Worm (Caenorhabditis elegans) whole organism, late embryonic: Measurements from ENCODE around the gene abhd-14.
A peak's percentile ranks its signal among the peaks of the same experiment; 100 is the strongest.

ENCODE experiments used
- F13H6.1 ChIP-seq: sonication (generic microtip); optimal IDR thresholded peaks from 2 replicates; lab custom pipeline; 2016; ENCODE audit warnings: missing genetic modification characterization, missing compliant biosample characterization
- K09A11.1 ChIP-seq: sonication (generic microtip); optimal IDR thresholded peaks from 2 replicates; lab custom pipeline; 2017; ENCODE audit warnings: antibody characterized with exemption, mild to moderate bottlenecking, missing genetic modification characterization, missing compliant biosample characterization; ENCODE audit not compliant: insufficient read depth
- T23F11.4 ChIP-seq: fragments of 200-800 bp; sonication (Bioruptor generic); optimal IDR thresholded peaks from 2 replicates; lab custom pipeline; 2018; ENCODE audit warnings: mild to moderate bottlenecking, missing genetic modification characterization, missing compliant biosample characterization
- Y22D7AL.16 ChIP-seq: sonication (generic microtip); optimal IDR thresholded peaks from 2 replicates; lab custom pipeline; 2016; ENCODE audit warnings: missing genetic modification characterization, missing compliant biosample characterization
- ahr-1 ChIP-seq: sonication (generic microtip); optimal IDR thresholded peaks from 2 replicates; lab custom pipeline; 2016; ENCODE audit warnings: missing genetic modification characterization, missing compliant biosample characterization
- ama-1 ChIP-seq: fragments of 150-350 bp; optimal IDR thresholded peaks from 2 replicates; lab custom pipeline; 2014
- ceh-18 ChIP-seq: sonication (generic microtip); optimal IDR thresholded peaks from 2 replicates; lab custom pipeline; 2016; ENCODE audit warnings: missing genetic modification characterization, missing compliant biosample characterization
- ceh-2 ChIP-seq: sonication (generic microtip); optimal IDR thresholded peaks from 2 replicates; lab custom pipeline; 2016; ENCODE audit warnings: missing genotype, missing genetic modification characterization, missing compliant biosample characterization
- ceh-22 ChIP-seq: sonication (generic microtip); optimal IDR thresholded peaks from 2 replicates; lab custom pipeline; 2017; ENCODE audit warnings: missing biosample characterization, missing genetic modification characterization
- ceh-24 ChIP-seq: sonication (generic microtip); optimal IDR thresholded peaks from 2 replicates; lab custom pipeline; 2016; ENCODE audit warnings: mild to moderate bottlenecking, missing genetic modification characterization, missing compliant biosample characterization
- ceh-31 ChIP-seq: sonication (generic microtip); optimal IDR thresholded peaks from 2 replicates; lab custom pipeline; 2016; ENCODE audit warnings: missing genetic modification characterization, missing compliant biosample characterization
- ceh-34 ChIP-seq: sonication (generic microtip); optimal IDR thresholded peaks from 2 replicates; lab custom pipeline; 2016; ENCODE audit warnings: mild to moderate bottlenecking, missing genetic modification characterization, missing compliant biosample characterization
- ceh-45 ChIP-seq: fragments of 200-800 bp; sonication (Bioruptor generic); IDR thresholded peaks from 2 replicates; pipeline ENCODE4 v1.3.6; 2022; ENCODE audit warnings: missing genetic modification reagents, missing genetic modification characterization, missing compliant biosample characterization
- ceh-6 ChIP-seq: fragments of 200-800 bp; sonication (Bioruptor generic); optimal IDR thresholded peaks from 2 replicates; lab custom pipeline; 2018; ENCODE audit warnings: mild to moderate bottlenecking, missing genetic modification characterization, missing compliant biosample characterization
- elt-2 ChIP-seq: sonication (generic microtip); optimal IDR thresholded peaks from 2 replicates; lab custom pipeline; 2016; ENCODE audit warnings: missing genetic modification reagents, missing genetic modification characterization, missing compliant biosample characterization
- fkh-10 ChIP-seq: fragments of 150-350 bp; optimal IDR thresholded peaks from 2 replicates; lab custom pipeline; 2014; ENCODE audit warnings: missing biosample characterization, missing genetic modification reagents, missing genetic modification characterization
- fkh-6 ChIP-seq: sonication (generic microtip); optimal IDR thresholded peaks from 2 replicates; lab custom pipeline; 2016; ENCODE audit warnings: missing genetic modification characterization, missing compliant biosample characterization
- gmeb-2 ChIP-seq: sonication (generic microtip); optimal IDR thresholded peaks from 2 replicates; lab custom pipeline; 2016; ENCODE audit warnings: missing genetic modification characterization, inconsistent platforms, missing compliant biosample characterization
- hlh-13 ChIP-seq: fragments of 200-800 bp; sonication (Bioruptor generic); optimal IDR thresholded peaks from 2 replicates; lab custom pipeline; 2018; ENCODE audit warnings: mild to moderate bottlenecking, missing genetic modification characterization, missing compliant biosample characterization
- hlh-15 ChIP-seq: sonication (generic microtip); optimal IDR thresholded peaks from 2 replicates; lab custom pipeline; 2016; ENCODE audit warnings: missing genetic modification characterization, missing compliant biosample characterization
- hlh-6 ChIP-seq: sonication (generic microtip); optimal IDR thresholded peaks from 2 replicates; lab custom pipeline; 2016; ENCODE audit warnings: missing genotype, missing genetic modification characterization, missing compliant biosample characterization
- lin-11 ChIP-seq: fragments of 200-800 bp; sonication (Bioruptor generic); optimal IDR thresholded peaks from 2 replicates; lab custom pipeline; 2018; ENCODE audit warnings: mild to moderate bottlenecking, missing genetic modification characterization, missing compliant biosample characterization
- madf-2 ChIP-seq: sonication (generic microtip); optimal IDR thresholded peaks from 2 replicates; lab custom pipeline; 2017; ENCODE audit warnings: missing genetic modification characterization, missing compliant biosample characterization
- mec-3 ChIP-seq: sonication (generic microtip); optimal IDR thresholded peaks from 2 replicates; lab custom pipeline; 2016; ENCODE audit warnings: borderline replicate concordance, missing genetic modification characterization, missing compliant biosample characterization
- nfya-1 ChIP-seq: sonication (generic microtip); optimal IDR thresholded peaks from 2 replicates; lab custom pipeline; 2017; ENCODE audit warnings: missing genetic modification characterization, mild to moderate bottlenecking, missing compliant biosample characterization, antibody characterized with exemption, moderate library complexity
- nhr-11 ChIP-seq: fragments of 150-350 bp; optimal IDR thresholded peaks from 2 replicates; lab custom pipeline; 2014; ENCODE audit warnings: missing biosample characterization, missing genetic modification characterization
- nhr-232 ChIP-seq: sonication (generic microtip); optimal IDR thresholded peaks from 2 replicates; lab custom pipeline; 2016; ENCODE audit warnings: missing genetic modification characterization, missing compliant biosample characterization
- npax-4 ChIP-seq: sonication (generic microtip); optimal IDR thresholded peaks from 2 replicates; lab custom pipeline; 2016; ENCODE audit warnings: missing genetic modification characterization, missing compliant biosample characterization
- odd-2 ChIP-seq: sonication (generic microtip); optimal IDR thresholded peaks from 2 replicates; lab custom pipeline; 2017; ENCODE audit warnings: antibody characterized with exemption, mild to moderate bottlenecking, missing genetic modification characterization, missing compliant biosample characterization
- pag-3 ChIP-seq: sonication (generic microtip); optimal IDR thresholded peaks from 2 replicates; lab custom pipeline; 2016; ENCODE audit warnings: missing compliant biosample characterization, missing genetic modification characterization, borderline replicate concordance
- pat-9 ChIP-seq: fragments of 200-800 bp; sonication (Bioruptor generic); optimal IDR thresholded peaks from 2 replicates; lab custom pipeline; 2018; ENCODE audit warnings: mild to moderate bottlenecking, missing genetic modification characterization, moderate library complexity, missing compliant biosample characterization
- pax-1 ChIP-seq: fragments of 150-350 bp; optimal IDR thresholded peaks from 2 replicates; lab custom pipeline; 2014; ENCODE audit warnings: missing biosample characterization, missing genetic modification characterization
- pha-4 ChIP-seq: fragments of 150-350 bp; optimal IDR thresholded peaks from 2 replicates; lab custom pipeline; 2018; ENCODE audit warnings: missing biosample characterization, missing genetic modification reagents, missing genetic modification characterization
- ref-2 ChIP-seq: sonication (generic microtip); optimal IDR thresholded peaks from 2 replicates; lab custom pipeline; 2016; ENCODE audit warnings: missing genetic modification characterization, missing compliant biosample characterization
- sdc-2 ChIP-seq: sonication (generic microtip); optimal IDR thresholded peaks from 2 replicates; lab custom pipeline; 2016; ENCODE audit warnings: missing genotype, missing genetic modification characterization, missing compliant biosample characterization
- sox-2 ChIP-seq: fragments of 200-800 bp; sonication (Bioruptor generic); IDR thresholded peaks from 2 replicates; pipeline ENCODE4 v1.3.6; 2022; ENCODE audit warnings: missing genetic modification reagents, missing genetic modification characterization, missing compliant biosample characterization
- sox-4 ChIP-seq: sonication (generic microtip); optimal IDR thresholded peaks from 2 replicates; lab custom pipeline; 2017; ENCODE audit warnings: mild to moderate bottlenecking, missing genetic modification characterization, inconsistent platforms, missing compliant biosample characterization
- tbx-7 ChIP-seq: sonication (generic microtip); optimal IDR thresholded peaks from 2 replicates; lab custom pipeline; 2016; ENCODE audit warnings: missing genotype, missing genetic modification characterization, missing compliant biosample characterization
- unc-3 ChIP-seq, 2 experiments: fragments of 200-800 bp in 1 of 2; sonication (Bioruptor generic) in 1 of 2; sonication (generic microtip) in 1 of 2; conservative IDR thresholded peaks in 1 of 2; optimal IDR thresholded peaks in 1 of 2; 2 replicates each; pipeline versions ENCODE4 v1.3.6 to Lab custom; 2016 to 2022; ENCODE audit warnings: missing compliant biosample characterization in 2 of 2, missing genetic modification characterization in 2 of 2, missing genetic modification reagents in 1 of 2
- unc-55 ChIP-seq: sonication (generic microtip); optimal IDR thresholded peaks from 2 replicates; lab custom pipeline; 2017; ENCODE audit warnings: missing biosample characterization, missing genetic modification reagents, missing genetic modification characterization
- unc-86 ChIP-seq: sonication (generic microtip); optimal IDR thresholded peaks from 2 replicates; lab custom pipeline; 2016; ENCODE audit warnings: missing genetic modification characterization, missing compliant biosample characterization

abhd-14 gene

DNA sequence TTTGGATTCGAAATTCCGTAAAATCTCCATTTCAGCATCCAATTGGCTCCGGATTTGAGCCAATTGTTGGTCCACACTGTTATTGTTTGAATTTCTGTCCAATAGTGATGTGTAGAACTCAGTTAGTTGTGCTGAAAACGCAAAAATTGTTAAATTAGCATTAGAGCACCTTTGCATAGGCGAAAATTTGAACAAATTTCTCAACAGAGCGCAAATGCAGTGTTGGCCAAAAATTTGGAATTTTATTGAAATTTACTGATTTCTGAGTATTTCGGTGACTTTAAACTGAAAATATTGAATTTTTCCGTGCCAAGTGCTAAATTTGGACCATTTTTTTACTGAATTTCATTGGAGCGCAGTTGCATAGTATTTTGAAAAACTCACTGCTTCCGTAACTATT lies 10.7 kb upstream of the abhd-14 start:
- TF ChIP-seq sox-4 (tag; lab: Kevin White, UChicago) = no peak
- no peak for TF ChIP-seq unc-55 (GFP tag; lab: Kevin White, UChicago)
- TF ChIP-seq ceh-22 (tag; lab: Kevin White, UChicago) = no peak
- TF ChIP-seq pax-1 = no peak
- TF ChIP-seq ahr-1 (tag; lab: Kevin White, UChicago) = no peak
- no peak for TF ChIP-seq ama-1
- no peak for TF ChIP-seq hlh-15 (tag; lab: Kevin White, UChicago)
- TF ChIP-seq sdc-2 (tag; lab: Kevin White, UChicago) = no peak
- no peak for TF ChIP-seq unc-3 (GFP tag; conservative IDR thresholded peaks at IDR 0.05; lab: Robert Waterston, UW)
- no peak for TF ChIP-seq unc-3 (tag; optimal IDR thresholded peaks at IDR 0.05; lab: Kevin White, UChicago)
- TF ChIP-seq hlh-6 (tag; lab: Kevin White, UChicago) = no peak
- no peak for TF ChIP-seq mec-3
- no peak for TF ChIP-seq lin-11 (tag; lab: Kevin White, UChicago)
- no peak for TF ChIP-seq nfya-1 (tag; lab: Kevin White, UChicago)

ce11 chrIV:1038516-1038915 lies 8.7 kb upstream of the abhd-14 start:
- TF ChIP-seq K09A11.1 (tag; lab: Kevin White, UChicago) = no peak
- no peak for TF ChIP-seq gmeb-2 (tag; lab: Kevin White, UChicago)
- TF ChIP-seq pat-9 (tag; lab: Kevin White, UChicago) = no peak
- no peak for TF ChIP-seq unc-86
- no peak for TF ChIP-seq ceh-18 (tag; lab: Kevin White, UChicago)
- no peak for TF ChIP-seq sox-4 (tag; lab: Kevin White, UChicago)
- TF ChIP-seq, all 69 proteins: peak for 0

DNA sequence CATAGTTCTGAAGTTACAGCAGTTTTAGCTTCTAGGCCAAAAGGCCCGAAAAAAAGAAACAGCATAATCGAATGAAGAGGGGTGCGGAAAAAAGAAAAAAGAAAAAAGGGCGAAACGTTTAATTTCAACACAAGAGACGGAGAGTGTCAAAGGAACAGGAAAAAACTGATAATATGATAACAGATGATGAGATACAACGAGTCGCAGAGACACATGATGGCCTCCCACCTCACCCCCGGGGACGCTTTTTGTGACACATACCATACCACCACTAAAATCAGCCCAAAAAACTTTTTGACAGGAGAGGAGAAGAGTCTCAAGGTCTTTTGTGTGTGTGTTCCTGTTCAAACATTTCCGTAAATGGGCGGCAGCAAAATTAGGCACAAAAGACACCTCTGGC lies 5.3 kb upstream of the abhd-14 start:
- TF ChIP-seq T23F11.4 (no peak), elt-2 (tag; lab: Kevin White, UChicago) (peak; percentile 45)

DNA sequence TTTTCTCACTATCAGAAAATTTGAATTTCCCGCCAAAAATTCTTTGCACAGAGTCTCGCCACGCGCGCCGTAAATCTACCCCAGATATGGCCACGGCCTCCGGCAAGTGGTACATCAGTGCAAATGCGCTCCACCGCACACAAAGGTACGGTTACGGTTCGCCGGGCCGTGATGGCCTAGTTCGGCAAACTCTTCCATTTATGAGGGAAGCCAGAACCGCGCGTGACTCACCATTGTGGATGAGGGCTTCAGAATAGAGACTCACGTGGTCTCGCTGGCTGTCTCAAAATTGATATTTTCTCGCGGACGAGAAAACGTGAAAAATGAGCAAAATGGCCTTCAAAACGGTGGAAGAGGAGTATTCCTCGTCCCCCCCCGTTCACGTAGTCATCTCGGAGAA lies 10.0 kb downstream of the abhd-14 start:
- no peak for TF ChIP-seq ceh-22 (tag; lab: Kevin White, UChicago)
- TF ChIP-seq ceh-31 (tag; lab: Kevin White, UChicago) = peak; percentile 9
- TF ChIP-seq ref-2 (tag; lab: Kevin White, UChicago) = peak; percentile 23

- TF ChIP-seq npax-4 (tag; lab: Kevin White, UChicago) (no peak), Y22D7AL.16 (no peak)
- TF ChIP-seq, all 69 proteins: peak for 0
Measured at ce11 chrIV:1015430-1015829, 14.4 kb downstream of the abhd-14 start.

DNA sequence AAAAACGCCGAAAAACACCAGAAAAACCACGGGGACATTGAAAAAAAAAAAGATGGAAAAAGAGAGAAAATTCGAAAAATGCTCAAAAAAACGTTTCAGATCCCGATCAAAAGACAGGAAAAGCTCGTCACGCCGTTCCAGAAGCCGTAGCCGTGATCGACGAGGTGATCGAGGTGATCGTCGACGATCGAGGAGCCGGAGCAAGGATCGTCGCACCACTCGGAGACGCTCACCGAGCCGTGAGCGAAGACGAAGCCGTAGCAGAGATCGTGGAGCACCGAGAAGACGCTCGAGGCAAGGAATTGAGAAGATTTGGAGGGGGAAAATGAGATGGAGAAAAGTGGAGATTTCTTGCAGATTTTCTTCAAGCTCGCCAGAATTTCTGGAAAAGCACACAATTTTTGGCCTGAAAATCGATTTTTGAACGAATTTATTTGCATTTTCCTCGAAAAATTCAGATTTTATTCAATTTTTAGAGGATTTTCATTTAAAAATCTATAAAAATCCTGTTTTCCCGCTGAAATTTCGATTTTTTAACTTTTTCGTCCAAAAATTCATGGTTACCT lies 16.5 kb downstream of the abhd-14 start:
- TF ChIP-seq sox-2 (no peak), pag-3 (tag; lab: Kevin White, UChicago) (no peak), pax-1 (no peak), fkh-6 (tag; lab: Kevin White, UChicago) (no peak), fkh-10 (GFP tag; lab: Kevin White, UChicago) (no peak), ceh-2 (no peak), sdc-2 (tag; lab: Kevin White, UChicago) (no peak), ref-2 (tag; lab: Kevin White, UChicago) (no peak), madf-2 (no peak), lin-11 (tag; lab: Kevin White, UChicago) (no peak), unc-55 (GFP tag; lab: Kevin White, UChicago) (no peak)

ce11 chrIV:1012447-1012846 lies 17.4 kb downstream of the abhd-14 start, which contains the start of gene rbm-39:
TSS of gene rbm-39 (plus strand) at chrIV:1012624.
- no peak for TF ChIP-seq nhr-11
- no peak for TF ChIP-seq pag-3 (tag; lab: Kevin White, UChicago)
- no peak for TF ChIP-seq tbx-7
- TF ChIP-seq pha-4 (tag; lab: Kevin White, UChicago) = no peak
- TF ChIP-seq hlh-13 (GFP tag; lab: Kevin White, UChicago) = no peak
- TF ChIP-seq odd-2 = no peak
- TF ChIP-seq ceh-6 (GFP tag; lab: Kevin White, UChicago) = no peak
- TF ChIP-seq fkh-6 (tag; lab: Kevin White, UChicago) = no peak
- TF ChIP-seq nhr-232 (tag; lab: Kevin White, UChicago) = no peak
- peak; percentile 39 for TF ChIP-seq ceh-34 (tag; lab: Kevin White, UChicago)
- TF ChIP-seq unc-86 = no peak
- no peak for TF ChIP-seq ceh-24
- TF ChIP-seq F13H6.1 (tag; lab: Kevin White, UChicago) = no peak
- no peak for TF ChIP-seq ceh-45 (GFP tag; lab: Robert Waterston, UW)
- no peak for TF ChIP-seq sox-2
